Worm (Caenorhabditis elegans): Measurements from ENCODE around the gene srx-43.

DNA sequence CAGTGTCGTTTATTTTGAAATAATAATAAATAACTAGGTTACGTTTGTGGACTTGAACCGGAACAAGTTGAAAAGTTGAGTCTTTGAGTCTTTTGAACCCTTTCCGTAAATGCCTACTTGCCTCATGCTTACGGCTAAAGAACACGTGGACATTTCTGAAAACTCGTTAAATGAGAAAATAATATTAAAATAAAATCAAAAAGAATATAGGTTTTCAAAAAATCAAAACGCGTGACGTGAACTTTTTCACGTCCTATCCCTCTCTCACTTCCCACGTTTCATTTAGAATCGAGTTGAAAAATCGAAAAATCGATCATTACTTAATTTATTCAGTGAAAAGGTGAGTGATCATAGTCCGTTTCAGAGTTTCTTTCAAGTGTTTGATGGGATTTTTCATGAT is 31.4 kb downstream of the srx-43 start, which contains the start of gene best-12:
- TF ChIP-seq hlh-6 (tag; optimal IDR thresholded peaks at IDR 0.05) (no peak), C38D4.7 (GFP tag; optimal IDR thresholded peaks at IDR 0.05) (no peak), Y22D7AL.16 (tag; optimal IDR thresholded peaks at IDR 0.05) (no peak), nhr-232 (tag; optimal IDR thresholded peaks at IDR 0.05) (no peak), dve-1 (tag; optimal IDR thresholded peaks at IDR 0.05) (no peak), pha-4 (tag; optimal IDR thresholded peaks at IDR 0.05) (no peak), ets-4 (tag; optimal IDR thresholded peaks at IDR 0.05) (no peak)
